Fruit fly (Drosophila melanogaster) whole organism, wandering third instar larva: ENCODE results near the gene DopEcR.

Source experiments
- CG32264 ChIP-seq: fragments of 200-800 bp; sonication (Bioruptor generic); optimal IDR thresholded peaks from 2 replicates; lab custom pipeline; 2016; ENCODE audit warnings: missing biosample characterization, missing genetic modification characterization
- CG9705 ChIP-seq: fragments of 200-800 bp; sonication (Bioruptor generic); optimal IDR thresholded peaks from 2 replicates; lab custom pipeline; 2018; ENCODE audit warnings: missing biosample characterization, mild to moderate bottlenecking, missing genetic modification characterization
- CrebA ChIP-seq: fragments of 200-800 bp; sonication (Bioruptor generic); optimal IDR thresholded peaks from 2 replicates; lab custom pipeline; 2016; ENCODE audit warnings: missing biosample characterization, mild to moderate bottlenecking, missing genetic modification characterization, borderline replicate concordance
- Dfd ChIP-seq: fragments of >200 bp; optimal IDR thresholded peaks from 2 replicates; lab custom pipeline; 2017; ENCODE audit warnings: missing biosample characterization, missing genetic modification characterization
- Dif ChIP-seq: fragments of 200-275, 200-300 bp; sonication (Bioruptor generic); optimal IDR thresholded peaks from 2 replicates; lab custom pipeline; 2018; ENCODE audit warnings: missing biosample characterization, missing genetic modification characterization; ENCODE audit not compliant: partially characterized antibody
- GATAd ChIP-seq: sonication (Bioruptor generic); optimal IDR thresholded peaks from 2 replicates; lab custom pipeline; 2016; ENCODE audit warnings: missing biosample characterization, missing genetic modification characterization
- HLH106 ChIP-seq: fragments of 200-800 bp; optimal IDR thresholded peaks from 3 replicates; lab custom pipeline; 2019; ENCODE audit warnings: missing biosample characterization, mild to moderate bottlenecking, missing genetic modification characterization, moderate library complexity
- Hnf4 ChIP-seq: fragments of 200-800 bp; sonication (Bioruptor generic); optimal IDR thresholded peaks from 2 replicates; lab custom pipeline; 2016; ENCODE audit warnings: missing biosample characterization, mild to moderate bottlenecking, missing genetic modification characterization
- Hr78 ChIP-seq: fragments of >200 bp; optimal IDR thresholded peaks from 2 replicates; lab custom pipeline; 2017; ENCODE audit warnings: missing biosample characterization, missing genetic modification characterization
- Hr83 ChIP-seq: fragments of 200-300 bp; sonication (Bioruptor generic); optimal IDR thresholded peaks from 2 replicates; lab custom pipeline; 2016; ENCODE audit warnings: missing biosample characterization, mild to moderate bottlenecking, missing genetic modification characterization, moderate library complexity; ENCODE audit not compliant: poor library complexity, severe bottlenecking
- Jra ChIP-seq: sonication (Bioruptor generic); optimal IDR thresholded peaks from 2 replicates; lab custom pipeline; 2016; ENCODE audit warnings: missing biosample characterization, missing genetic modification characterization
- Mio ChIP-seq: sonication (Bioruptor generic); optimal IDR thresholded peaks from 2 replicates; lab custom pipeline; 2016; ENCODE audit warnings: missing biosample characterization, missing genetic modification characterization
- Myc ChIP-seq: fragments of >200 bp; optimal IDR thresholded peaks from 2 replicates; lab custom pipeline; 2017
- N ChIP-seq: fragments of >200 bp; optimal IDR thresholded peaks from 2 replicates; lab custom pipeline; 2018; ENCODE audit warnings: missing biosample characterization, missing external identifiers, missing genetic modification characterization
- Rel ChIP-seq, 2 experiments: fragments of 200-800 bp; sonication (Bioruptor generic) in 1 of 2; optimal IDR thresholded peaks; 2 replicates in 1 of 2; 3 replicates in 1 of 2; lab custom pipeline; 2016 to 2019; ENCODE audit warnings: mild to moderate bottlenecking in 2 of 2, missing biosample characterization in 2 of 2, missing genetic modification characterization in 2 of 2, moderate library complexity in 1 of 2
- Sp1 ChIP-seq: fragments of 200-800 bp; sonication (Bioruptor generic); optimal IDR thresholded peaks from 3 replicates; lab custom pipeline; 2019; ENCODE audit warnings: missing biosample characterization, mild to moderate bottlenecking, missing genetic modification characterization, moderate library complexity
- br ChIP-seq: fragments of 200-800 bp; sonication (Bioruptor generic); optimal IDR thresholded peaks from 2 replicates; lab custom pipeline; 2016; ENCODE audit warnings: missing biosample characterization, missing genetic modification characterization
- dl ChIP-seq, 2 experiments: fragments of 175-275, 200-275 bp in 1 of 2; fragments of 200-275 bp in 1 of 2; sonication (Bioruptor generic); optimal IDR thresholded peaks; lab custom pipeline; 2018; ENCODE audit warnings: mild to moderate bottlenecking in 2 of 2, missing biosample characterization in 2 of 2, missing genetic modification characterization in 2 of 2, moderate library complexity in 2 of 2; ENCODE audit not compliant: partially characterized antibody in 2 of 2, insufficient read depth in 1 of 2
- dmrt93B ChIP-seq: fragments of 200-800 bp; sonication (Bioruptor generic); optimal IDR thresholded peaks from 2 replicates; lab custom pipeline; 2018; ENCODE audit warnings: missing biosample characterization, mild to moderate bottlenecking, missing genetic modification characterization
- dsf ChIP-seq: sonication (Bioruptor generic); optimal IDR thresholded peaks from 2 replicates; lab custom pipeline; 2016; ENCODE audit warnings: missing biosample characterization, missing genetic modification characterization, borderline replicate concordance
- ey ChIP-seq: fragments of 200-800 bp; sonication (Bioruptor generic); optimal IDR thresholded peaks from 2 replicates; lab custom pipeline; 2016; ENCODE audit warnings: missing biosample characterization, missing genetic modification characterization
- foxo ChIP-seq, 2 experiments: fragments of 200-800 bp; sonication (Bioruptor generic); optimal IDR thresholded peaks; 2 replicates in 1 of 2; 3 replicates in 1 of 2; lab custom pipeline; 2016 to 2017; ENCODE audit warnings: missing biosample characterization in 2 of 2, missing genetic modification characterization in 2 of 2
- fru ChIP-seq: fragments of 200-800 bp; sonication (Bioruptor generic); optimal IDR thresholded peaks from 3 replicates; lab custom pipeline; 2016; ENCODE audit warnings: missing biosample characterization, mild to moderate bottlenecking, missing genetic modification characterization
- h ChIP-seq: fragments of 200-800 bp; sonication (Bioruptor generic); optimal IDR thresholded peaks from 3 replicates; lab custom pipeline; 2016; ENCODE audit warnings: missing biosample characterization, mild to moderate bottlenecking, missing genetic modification characterization
- jim ChIP-seq: fragments of 175-275, 200-325 bp; sonication (Bioruptor generic); optimal IDR thresholded peaks from 2 replicates; lab custom pipeline; 2016; ENCODE audit warnings: missing biosample characterization, mild to moderate bottlenecking, missing genetic modification characterization
- lola ChIP-seq: fragments of >200 bp; optimal IDR thresholded peaks from 2 replicates; lab custom pipeline; 2017; ENCODE audit warnings: missing biosample characterization, missing genetic modification characterization
- pan ChIP-seq: fragments of >200 bp; optimal IDR thresholded peaks from 2 replicates; lab custom pipeline; 2017
- psq ChIP-seq: fragments of 200-800 bp; sonication (Bioruptor generic); optimal IDR thresholded peaks from 3 replicates; lab custom pipeline; 2017; ENCODE audit warnings: missing biosample characterization, mild to moderate bottlenecking, missing genetic modification characterization, moderate library complexity
- rgr ChIP-seq: fragments of 200-800 bp; sonication (Bioruptor generic); optimal IDR thresholded peaks from 3 replicates; lab custom pipeline; 2016; ENCODE audit warnings: missing biosample characterization, mild to moderate bottlenecking, missing genetic modification characterization
- sv ChIP-seq: fragments of 200-800 bp; sonication (Bioruptor generic); optimal IDR thresholded peaks from 3 replicates; lab custom pipeline; 2016; ENCODE audit warnings: missing biosample characterization, missing genetic modification characterization
- tai ChIP-seq: sonication (Bioruptor generic); optimal IDR thresholded peaks from 2 replicates; lab custom pipeline; 2016; ENCODE audit warnings: missing biosample characterization, missing genetic modification characterization

Gene DopEcR

DNA sequence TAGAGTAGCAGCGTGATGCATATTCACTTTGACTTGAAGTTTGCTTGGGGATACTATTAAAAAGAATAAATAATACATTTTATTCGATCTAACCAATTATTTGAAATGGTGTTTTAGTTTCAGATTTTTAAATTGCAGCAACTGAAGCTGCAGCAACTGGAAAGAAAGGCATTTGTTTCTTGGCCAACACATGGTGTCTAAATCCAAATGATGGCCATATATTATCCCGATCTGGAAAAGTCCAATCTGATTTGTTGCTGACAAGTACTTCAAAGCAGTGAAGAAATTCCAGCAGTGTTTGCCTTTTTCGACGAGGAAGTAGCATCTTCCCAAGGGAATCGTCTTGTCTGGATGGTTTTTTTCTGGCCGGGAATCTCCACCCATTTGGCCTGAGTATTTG lies 16.9 kb upstream of the DopEcR start:
- TF ChIP-seq ey (GFP tag; lab: Kevin White, UChicago), result no peak
- no peak for TF ChIP-seq jim (GFP tag; lab: Kevin White, UChicago)
- no peak for TF ChIP-seq rgr (GFP tag; lab: Kevin White, UChicago)
- no peak for TF ChIP-seq Dif (GFP tag; lab: Kevin White, UChicago)
- no peak for TF ChIP-seq h (GFP tag; lab: Kevin White, UChicago)
- TF ChIP-seq foxo (GFP tag; optimal IDR thresholded peaks at IDR 0.05; lab: Kevin White, UChicago), result no peak
- TF ChIP-seq dmrt93B (GFP tag; lab: Kevin White, UChicago), result no peak
- no peak for TF ChIP-seq Hr78 (GFP tag; lab: Kevin White, UChicago)
- no peak for TF ChIP-seq N (GFP tag; lab: Kevin White, UChicago)
- no peak for TF ChIP-seq HLH106
- no peak for TF ChIP-seq CrebA (GFP tag; lab: Kevin White, UChicago)
- TF ChIP-seq fru (GFP tag; lab: Kevin White, UChicago), result no peak

DNA sequence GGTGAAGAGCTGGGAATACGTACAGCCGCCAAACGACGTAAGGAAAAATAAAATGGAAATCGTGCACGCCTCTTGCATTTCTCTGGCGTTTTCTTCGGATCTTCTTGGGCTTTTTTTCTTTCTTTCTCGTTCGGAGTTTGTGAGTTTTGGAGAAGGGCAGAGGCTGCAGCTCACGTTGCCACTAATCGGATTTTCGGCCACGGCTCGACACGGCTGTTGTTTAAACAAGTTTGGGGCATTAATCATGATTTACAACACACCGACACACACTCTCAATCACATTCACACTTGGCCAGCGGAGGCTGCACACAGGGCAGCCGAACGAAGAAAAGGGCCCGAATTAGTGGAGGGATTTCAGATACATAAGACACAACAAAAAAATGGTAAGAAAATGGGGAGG lies 16.2 kb upstream of the DopEcR start:
- TF ChIP-seq Mio (GFP tag; lab: Kevin White, UChicago), result no peak

DNA sequence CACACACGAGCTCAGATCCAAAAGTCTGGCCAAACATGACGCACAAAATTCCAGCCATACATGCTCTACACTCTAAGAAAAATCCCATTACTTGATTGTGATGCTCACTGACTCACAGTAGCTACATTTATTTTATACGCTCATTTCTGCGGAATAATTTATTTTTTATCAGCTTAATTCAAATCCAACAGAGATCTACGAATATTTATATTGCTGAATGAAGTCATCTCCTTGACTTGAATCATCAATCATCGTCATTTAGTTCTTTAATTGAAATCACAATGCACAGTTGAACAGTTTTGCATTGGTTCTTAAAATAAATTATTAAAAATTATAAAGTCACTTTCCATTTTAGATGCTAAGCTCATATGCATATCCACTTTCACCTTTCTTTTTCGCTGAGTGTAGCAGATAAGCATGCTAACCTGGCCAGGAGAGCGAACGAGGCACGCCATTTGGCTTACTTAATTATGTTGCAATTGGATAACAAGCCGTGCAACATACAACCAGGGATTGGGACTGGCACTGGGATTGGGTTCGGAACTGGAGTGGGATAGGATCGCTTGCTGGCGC lies 15.4 kb upstream of the DopEcR start:
- TF ChIP-seq h (GFP tag; lab: Kevin White, UChicago) (peak; percentile 24), Hnf4 (GFP tag; lab: Kevin White, UChicago) (no peak), Dif (GFP tag; lab: Kevin White, UChicago) (no peak), dl (GFP tag; optimal IDR thresholded peaks at IDR 0.05; lab: Kevin White, UChicago; ENCODE audit: insufficient read depth in 1 of 2, partially characterized antibody in 2 of 2) (no peak), Rel (GFP tag; optimal IDR thresholded peaks at IDR 0.05; lab: Kevin White, UChicago) (no peak), Rel (tag; optimal IDR thresholded peaks at IDR 0.05; lab: Kevin White, UChicago) (no peak), HLH106 (peak; percentile 7), Sp1 (GFP tag; lab: Kevin White, UChicago) (peak; percentile 30), Hr78 (GFP tag; lab: Kevin White, UChicago) (no peak), Mio (GFP tag; lab: Kevin White, UChicago) (no peak), CG32264 (GFP tag; lab: Kevin White, UChicago) (no peak), Jra (no peak), CG9705 (GFP tag; lab: Kevin White, UChicago) (no peak), br (GFP tag; lab: Kevin White, UChicago) (peak; percentile 0), sv (no peak), ey (GFP tag; lab: Kevin White, UChicago) (peak; percentile 25), Hr83 (GFP tag; lab: Kevin White, UChicago) (no peak), psq (GFP tag; lab: Kevin White, UChicago) (peak; percentile 15), rgr (GFP tag; lab: Kevin White, UChicago) (peak; percentile 14), dsf (GFP tag; lab: Kevin White, UChicago) (no peak), fru (GFP tag; lab: Kevin White, UChicago) (peak; percentile 15), dmrt93B (GFP tag; lab: Kevin White, UChicago) (no peak), foxo (GFP tag; optimal IDR thresholded peaks at IDR 0.05; lab: Kevin White, UChicago) (peak in 1 of 2 experiments; percentile 43)
- TF ChIP-seq, all 38 proteins: peak for 9

DNA sequence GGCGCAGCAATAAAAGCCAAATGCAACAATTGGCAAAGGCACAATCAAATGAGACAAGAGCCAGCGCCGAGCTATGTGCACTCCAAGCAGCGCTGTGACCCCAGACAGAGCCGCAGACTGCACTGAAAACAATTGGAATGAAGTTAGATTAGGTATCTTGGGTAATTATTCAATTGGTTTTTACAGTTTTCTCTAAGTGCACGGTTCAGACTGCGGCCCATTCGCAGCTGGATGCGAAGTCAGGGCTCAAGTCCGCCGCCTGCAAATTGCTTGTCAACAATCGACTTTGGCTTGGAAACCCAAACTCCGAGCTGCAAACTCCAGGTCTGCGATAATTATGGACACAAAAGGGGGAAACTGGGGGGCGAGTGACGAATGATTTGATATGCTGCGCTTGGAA lies 13.5 kb upstream of the DopEcR start:
- TF ChIP-seq rgr (GFP tag; lab: Kevin White, UChicago) (no peak), dsf (GFP tag; lab: Kevin White, UChicago) (no peak), tai (GFP tag; lab: Kevin White, UChicago) (no peak)
- TF ChIP-seq, all 38 proteins: peak for 0

DNA sequence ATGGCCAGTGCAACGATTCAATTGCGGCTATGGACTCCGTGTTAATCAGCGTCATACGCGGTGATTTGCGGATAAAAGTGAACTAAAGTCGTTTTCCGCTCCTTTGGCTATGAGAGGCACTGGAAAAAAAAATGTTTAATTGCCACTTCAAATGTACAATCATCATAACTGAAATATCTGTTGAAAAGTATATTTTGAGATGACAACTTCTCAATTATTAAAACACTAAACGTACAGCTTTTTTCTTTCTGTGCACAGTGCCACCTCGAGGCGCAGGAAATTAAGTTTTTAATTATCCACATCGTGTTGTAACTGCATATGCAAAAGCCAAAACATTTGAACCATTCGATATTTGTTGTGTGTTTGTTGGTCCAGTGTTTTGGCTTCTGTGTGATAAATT lies 12.7 kb upstream of the DopEcR start:
- no peak for TF ChIP-seq psq (GFP tag; lab: Kevin White, UChicago)
- no peak for TF ChIP-seq GATAd (GFP tag; lab: Kevin White, UChicago)
- no peak for TF ChIP-seq fru (GFP tag; lab: Kevin White, UChicago)
- no peak for TF ChIP-seq Dfd
- TF ChIP-seq ey (GFP tag; lab: Kevin White, UChicago), result no peak
- TF ChIP-seq Hr78 (GFP tag; lab: Kevin White, UChicago), result no peak
- TF ChIP-seq lola (GFP tag; lab: Kevin White, UChicago), result no peak
- no peak for TF ChIP-seq h (GFP tag; lab: Kevin White, UChicago)
- no peak for TF ChIP-seq pan (lab: Kevin White, UChicago)
- no peak for TF ChIP-seq Dif (GFP tag; lab: Kevin White, UChicago)
- TF ChIP-seq Myc, result no peak
- no peak for TF ChIP-seq sv
- TF ChIP-seq, all 38 proteins: peak for 0
